Worm (Caenorhabditis elegans) whole organism, young adult: ENCODE measurements around the gene E04F6.9.

ENCODE experiments used
- C06A6.2 ChIP-seq: fragments of 200-800 bp; sonication (Bioruptor generic); conservative IDR thresholded peaks from 2 replicates; pipeline ENCODE4 v1.3.6; 2022; ENCODE audit warnings: missing genetic modification characterization, missing compliant biosample characterization
- ama-1 ChIP-seq, 3 experiments: fragments of 150-350 bp in 1 of 3; sonication (generic microtip) in 2 of 3; optimal IDR thresholded peaks; 2 replicates each; lab custom pipeline; 2014 to 2018; ENCODE audit warnings: missing biosample characterization in 2 of 3, missing genetic modification characterization in 2 of 3, missing genetic modification reagents in 2 of 3
- ceh-58 ChIP-seq: fragments of 200-800 bp; sonication (Bioruptor generic); IDR thresholded peaks from 2 replicates; pipeline ENCODE4 v1.3.6; 2022; ENCODE audit warnings: missing genetic modification characterization, missing compliant biosample characterization
- dpl-1 ChIP-seq: fragments of 150-350 bp; optimal IDR thresholded peaks from 2 replicates; lab custom pipeline; 2014; ENCODE audit warnings: missing biosample characterization, missing genetic modification reagents, missing genetic modification characterization
- hrde-1 ChIP-seq: sonication (generic microtip); optimal IDR thresholded peaks from 2 replicates; lab custom pipeline; 2016; ENCODE audit warnings: missing genetic modification characterization, mild to moderate bottlenecking, missing compliant biosample characterization, moderate library complexity, missing genotype, missing genetic modification reagents, borderline replicate concordance
- lin-35 ChIP-seq, 3 experiments: fragments of 150-350 bp in 2 of 3; sonication (generic microtip) in 1 of 3; optimal IDR thresholded peaks; 2 replicates each; lab custom pipeline; 2014 to 2018; ENCODE audit warnings: missing biosample characterization in 3 of 3, missing genetic modification characterization in 3 of 3, missing genetic modification reagents in 3 of 3
- mcd-1 ChIP-seq: fragments of 200-800 bp; sonication (Bioruptor generic); IDR thresholded peaks from 2 replicates; pipeline ENCODE4 v1.3.6; 2022; ENCODE audit warnings: missing genetic modification reagents, missing genetic modification characterization, missing compliant biosample characterization
- snpc-1.3 ChIP-seq: sonication (generic microtip); optimal IDR thresholded peaks from 2 replicates; lab custom pipeline; 2017; ENCODE audit warnings: missing genetic modification characterization, mild to moderate bottlenecking, missing compliant biosample characterization, antibody characterized with exemption, moderate library complexity, missing genotype, missing genetic modification reagents; ENCODE audit not compliant: insufficient read depth
- snpc-4 ChIP-seq, 5 experiments: fragments of 150-350 bp in 1 of 5; sonication (generic microtip) in 4 of 5; optimal IDR thresholded peaks; 2 replicates each; lab custom pipeline; 2014 to 2018; ENCODE audit warnings: missing genetic modification characterization in 5 of 5, missing biosample characterization in 3 of 5, antibody characterized with exemption in 2 of 5, mild to moderate bottlenecking in 2 of 5, missing compliant biosample characterization in 2 of 5, missing genotype in 2 of 5, moderate library complexity in 2 of 5, missing genetic modification reagents in 1 of 5
- somi-1 ChIP-seq: fragments of 200-800 bp; sonication (Bioruptor generic); optimal IDR thresholded peaks from 2 replicates; lab custom pipeline; 2018; ENCODE audit warnings: mild to moderate bottlenecking, missing genetic modification characterization, missing compliant biosample characterization
- unc-62 ChIP-seq: fragments of 150-350 bp; optimal IDR thresholded peaks from 2 replicates; lab custom pipeline; 2014; ENCODE audit warnings: missing biosample characterization, missing genetic modification reagents, missing genetic modification characterization

ce11 chrII:7200051-7200599, 11.8 kb downstream of the E04F6.9 start, which contains the start of gene pcrg-1:
- TF ChIP-seq snpc-4 (GFP tag; optimal IDR thresholded peaks at IDR 0.05; lab: Kevin White, UChicago) (peak; percentile 96), snpc-4 (tag; optimal IDR thresholded peaks at IDR 0.05; lab: Kevin White, UChicago) (peak; percentile 97 to 99 (median 98)), ama-1 (optimal IDR thresholded peaks at IDR 0.05; lab: Kevin White, UChicago) (no peak), ama-1 (GFP tag; optimal IDR thresholded peaks at IDR 0.05; lab: Kevin White, UChicago) (peak; percentile 43 to 86), dpl-1 (GFP tag; lab: Kevin White, UChicago) (no peak), hrde-1 (tag; lab: Kevin White, UChicago) (peak; percentile 30), somi-1 (GFP tag; lab: Kevin White, UChicago) (peak; percentile 80), ceh-58 (GFP tag; lab: Robert Waterston, UW) (0 out of 2 replicates have a peak, but pooled peaks have one; percentile 7), snpc-1.3 (tag; lab: Kevin White, UChicago) (peak; percentile 79), C06A6.2 (GFP tag; lab: Robert Waterston, UW) (peak; percentile 69; the same call in 1 of the 2 replicates), mcd-1 (GFP tag; lab: Robert Waterston, UW) (peak; percentile 79; the same call in 1 of the 2 replicates), lin-35 (GFP tag; optimal IDR thresholded peaks at IDR 0.05; lab: Kevin White, UChicago) (peak in 1 of 3 experiments; percentile 59), unc-62 (no peak)
